Fruit fly (Drosophila melanogaster) whole organism, prepupa: ENCODE measurements around the gene CNMa.

ENCODE experiments used
- acj6 ChIP-seq: fragments of 200-800 bp; sonication (Bioruptor generic); optimal IDR thresholded peaks from 3 replicates; lab custom pipeline; 2016; ENCODE audit warnings: missing biosample characterization, missing genetic modification characterization
- eg ChIP-seq: fragments of 200-800 bp; sonication (Bioruptor generic); IDR thresholded peaks from 3 replicates; pipeline ENCODE4 v1.3.6; 2022; ENCODE audit warnings: missing biosample characterization, missing genetic modification characterization
- spab ChIP-seq: fragments of 200-800 bp; sonication (Bioruptor generic); optimal IDR thresholded peaks from 2 replicates; lab custom pipeline; 2017; ENCODE audit warnings: missing biosample characterization, mild to moderate bottlenecking, missing genetic modification characterization, missing genetic modification reagents
- topi ChIP-seq: fragments of 200-800 bp; sonication (Bioruptor generic); optimal IDR thresholded peaks from 3 replicates; lab custom pipeline; 2016; ENCODE audit warnings: missing biosample characterization, missing genetic modification characterization

DNA sequence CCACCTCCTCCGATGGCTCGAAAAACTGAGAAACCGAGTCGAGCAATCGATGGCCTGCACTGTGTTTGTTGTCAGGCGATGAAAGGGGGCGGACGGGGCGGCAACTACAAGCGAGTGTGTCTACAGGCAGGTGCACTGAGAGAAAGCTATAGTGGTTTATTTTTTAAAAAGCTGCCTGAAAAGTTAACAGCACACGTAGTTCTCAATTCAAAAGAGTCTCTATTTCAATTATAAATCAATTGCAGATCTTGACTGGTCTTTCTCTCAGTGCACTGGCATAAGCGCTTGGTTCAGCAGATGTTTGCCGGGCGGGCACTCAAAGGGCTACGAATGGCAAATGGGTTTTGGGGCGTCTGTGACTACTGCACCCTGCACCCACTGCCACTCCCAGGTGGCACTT lies 25.3 kb upstream of the CNMa start:
- TF ChIP-seq topi (GFP tag; lab: Kevin White, UChicago) (peak; percentile 18), spab (GFP tag; lab: Kevin White, UChicago) (peak; percentile 39), acj6 (no peak), eg (GFP tag; lab: Robert Waterston, UW) (peak; percentile 84)
